Fruit fly (Drosophila melanogaster) whole organism, embryonic: ENCODE data around the gene Agpat3.

ENCODE experiments used
- B-H2 ChIP-seq: fragments of 200-800 bp; sonication (Bioruptor generic); optimal IDR thresholded peaks from 2 replicates; lab custom pipeline; 2018; ENCODE audit warnings: missing biosample characterization, mild to moderate bottlenecking, missing genetic modification characterization
- C15 ChIP-seq: fragments of 200-800 bp; sonication (Bioruptor generic); IDR thresholded peaks from 3 replicates; pipeline ENCODE4 v1.3.6; 2022; ENCODE audit warnings: missing biosample characterization, missing genetic modification characterization
- CG10209 ChIP-seq: fragments of 200-800 bp; sonication (Bioruptor generic); optimal IDR thresholded peaks from 3 replicates; lab custom pipeline; 2017; ENCODE audit warnings: missing biosample characterization, mild to moderate bottlenecking, missing genetic modification characterization, missing genetic modification reagents
- CG10543 ChIP-seq: fragments of 200-800 bp; sonication (Bioruptor generic); optimal IDR thresholded peaks from 3 replicates; lab custom pipeline; 2017; ENCODE audit warnings: missing biosample characterization, mild to moderate bottlenecking, missing genetic modification characterization, moderate library complexity
- CG10979 ChIP-seq: fragments of 200-800 bp; sonication (Bioruptor generic); optimal IDR thresholded peaks from 2 replicates; lab custom pipeline; 2018; ENCODE audit warnings: missing biosample characterization, mild to moderate bottlenecking, missing genetic modification characterization, moderate library complexity
- CG11695 ChIP-seq: fragments of 200-800 bp; sonication (Bioruptor generic); IDR thresholded peaks from 3 replicates; pipeline ENCODE4 v1.3.6; 2022; ENCODE audit warnings: missing biosample characterization, missing genetic modification characterization
- CG12769 ChIP-seq: fragments of 200-800 bp; sonication (Bioruptor generic); optimal IDR thresholded peaks from 2 replicates; lab custom pipeline; 2019; ENCODE audit warnings: missing biosample characterization, mild to moderate bottlenecking, missing genetic modification characterization, moderate library complexity
- CG13123 ChIP-seq: fragments of 200-800 bp; sonication (Bioruptor generic); optimal IDR thresholded peaks from 2 replicates; lab custom pipeline; 2016; ENCODE audit warnings: missing biosample characterization, missing genetic modification characterization
- CG13894 ChIP-seq: fragments of 200-800 bp; sonication (Bioruptor generic); optimal IDR thresholded peaks from 3 replicates; lab custom pipeline; 2018; ENCODE audit warnings: missing biosample characterization, mild to moderate bottlenecking, missing genetic modification characterization, moderate library complexity
- CG14667 ChIP-seq: fragments of 200-800 bp; sonication (Bioruptor generic); IDR thresholded peaks from 2 replicates; pipeline ENCODE4 v1.3.6; 2022; ENCODE audit warnings: missing biosample characterization, missing genetic modification characterization
- CG17361 ChIP-seq: fragments of 200-800 bp; sonication (Bioruptor generic); IDR thresholded peaks from 3 replicates; pipeline ENCODE4 v1.3.6; 2022; ENCODE audit warnings: missing biosample characterization, missing genetic modification characterization
- CG17802 ChIP-seq: fragments of 200-800 bp; sonication (Bioruptor generic); optimal IDR thresholded peaks from 2 replicates; lab custom pipeline; 2018; ENCODE audit warnings: missing biosample characterization, mild to moderate bottlenecking, missing genetic modification characterization, moderate library complexity
- CG18262 ChIP-seq: fragments of 200-800 bp; optimal IDR thresholded peaks from 3 replicates; lab custom pipeline; 2019; ENCODE audit warnings: missing biosample characterization, mild to moderate bottlenecking, missing genetic modification characterization, moderate library complexity
- CG30403 ChIP-seq: fragments of 200-800 bp; sonication (Bioruptor generic); optimal IDR thresholded peaks from 3 replicates; lab custom pipeline; 2016; ENCODE audit warnings: missing biosample characterization, missing genetic modification characterization
- CG3847 ChIP-seq: fragments of 200-800 bp; sonication (Bioruptor generic); IDR thresholded peaks from 2 replicates; pipeline ENCODE4 v1.3.6; 2022; ENCODE audit warnings: missing biosample characterization, missing genetic modification characterization
- CG4360 ChIP-seq: fragments of 200-800 bp; sonication (Bioruptor generic); IDR thresholded peaks from 2 replicates; pipeline ENCODE4 v1.3.6; 2022; ENCODE audit warnings: missing biosample characterization, missing genetic modification characterization
- CG8924 ChIP-seq: fragments of 200-800 bp; optimal IDR thresholded peaks from 3 replicates; lab custom pipeline; 2019; ENCODE audit warnings: missing biosample characterization, mild to moderate bottlenecking, missing genetic modification characterization, moderate library complexity
- CG9797 ChIP-seq: fragments of 200-800 bp; sonication (Bioruptor generic); optimal IDR thresholded peaks from 3 replicates; lab custom pipeline; 2018; ENCODE audit warnings: missing biosample characterization, mild to moderate bottlenecking, missing genetic modification characterization
- CG9817 ChIP-seq: fragments of 200-800 bp; sonication (Bioruptor generic); optimal IDR thresholded peaks from 2 replicates; lab custom pipeline; 2018; ENCODE audit warnings: missing biosample characterization, mild to moderate bottlenecking, missing genetic modification characterization, moderate library complexity
- CHES-1-like ChIP-seq: fragments of 200-800 bp; sonication (Bioruptor generic); optimal IDR thresholded peaks from 2 replicates; lab custom pipeline; 2016; ENCODE audit warnings: missing biosample characterization, missing genetic modification characterization
- CTCF ChIP-seq: fragments of 200-800 bp; sonication (Bioruptor generic); optimal IDR thresholded peaks from 2 replicates; lab custom pipeline; 2017; ENCODE audit warnings: missing biosample characterization, mild to moderate bottlenecking, missing genetic modification characterization, moderate library complexity
- D ChIP-seq, 2 experiments: fragments of 200-800 bp in 1 of 2; fragments of >200 bp in 1 of 2; sonication (Bioruptor generic) in 1 of 2; optimal IDR thresholded peaks; 2 replicates in 1 of 2; 3 replicates in 1 of 2; lab custom pipeline; 2017; ENCODE audit warnings: mild to moderate bottlenecking in 1 of 2, missing biosample characterization in 1 of 2, missing genetic modification characterization in 1 of 2, missing genetic modification reagents in 1 of 2
- E2f1 ChIP-seq: fragments of 200-800 bp; sonication (Bioruptor generic); IDR thresholded peaks from 2 replicates; pipeline ENCODE4 v1.3.6; 2022; ENCODE audit warnings: missing biosample characterization, missing genetic modification characterization
- HmgZ ChIP-seq: fragments of 200-800 bp; sonication (Bioruptor generic); optimal IDR thresholded peaks from 2 replicates; lab custom pipeline; 2018; ENCODE audit warnings: missing biosample characterization, mild to moderate bottlenecking, missing genetic modification characterization
- Hr78 ChIP-seq, 2 experiments: fragments of 200-800 bp in 1 of 2; fragments of >200 bp in 1 of 2; sonication (Bioruptor generic) in 1 of 2; optimal IDR thresholded peaks; 2 replicates each; lab custom pipeline; 2017 to 2019; ENCODE audit warnings: missing biosample characterization in 2 of 2, missing genetic modification characterization in 2 of 2, mild to moderate bottlenecking in 1 of 2, moderate library complexity in 1 of 2
- MESR4 ChIP-seq: fragments of 200-800 bp; sonication (Bioruptor generic); optimal IDR thresholded peaks from 2 replicates; lab custom pipeline; 2018; ENCODE audit warnings: missing biosample characterization, mild to moderate bottlenecking, missing genetic modification characterization, moderate library complexity
- Mes4 ChIP-seq: fragments of 200-800 bp; sonication (Bioruptor generic); optimal IDR thresholded peaks from 2 replicates; lab custom pipeline; 2016; ENCODE audit warnings: missing biosample characterization, missing genetic modification characterization
- Mrtf ChIP-seq: fragments of 200-800 bp; sonication (Bioruptor generic); IDR thresholded peaks from 3 replicates; pipeline ENCODE4 v1.3.6; 2022; ENCODE audit warnings: missing biosample characterization, missing genetic modification characterization
- NC2β ChIP-seq: fragments of 200-800 bp; sonication (Bioruptor generic); optimal IDR thresholded peaks from 2 replicates; lab custom pipeline; 2016; ENCODE audit warnings: missing biosample characterization, missing genetic modification characterization
- NK7.1 ChIP-seq: fragments of 200-800 bp; sonication (Bioruptor generic); optimal IDR thresholded peaks from 3 replicates; lab custom pipeline; 2016; ENCODE audit warnings: missing biosample characterization, missing genetic modification characterization
- Oaz ChIP-seq: fragments of 200-800 bp; sonication (Bioruptor generic); IDR thresholded peaks from 2 replicates; pipeline ENCODE4 v1.3.6; 2022; ENCODE audit warnings: missing biosample characterization, missing genetic modification characterization
- Oli ChIP-seq: fragments of 200-800 bp; sonication (Bioruptor generic); optimal IDR thresholded peaks from 2 replicates; lab custom pipeline; 2018; ENCODE audit warnings: missing biosample characterization, mild to moderate bottlenecking, missing genetic modification characterization, moderate library complexity
- Poxn ChIP-seq: fragments of 200-800 bp; sonication (Bioruptor generic); IDR thresholded peaks from 2 replicates; pipeline ENCODE4 v1.3.6; 2022; ENCODE audit warnings: missing biosample characterization, missing genetic modification characterization
- Xbp1 ChIP-seq: fragments of 200-800 bp; sonication (Bioruptor generic); optimal IDR thresholded peaks from 3 replicates; lab custom pipeline; 2016; ENCODE audit warnings: missing biosample characterization, mild to moderate bottlenecking, missing genetic modification characterization
- dm ChIP-seq: fragments of 200-800 bp; sonication (Bioruptor generic); optimal IDR thresholded peaks from 3 replicates; lab custom pipeline; 2016; ENCODE audit warnings: missing biosample characterization, missing genetic modification characterization
- en ChIP-seq: fragments of 200-800 bp; sonication (Bioruptor generic); optimal IDR thresholded peaks from 2 replicates; lab custom pipeline; 2016; ENCODE audit warnings: missing biosample characterization, missing genetic modification characterization
- exex ChIP-seq: fragments of 200-800 bp; sonication (Bioruptor generic); optimal IDR thresholded peaks from 4 replicates; lab custom pipeline; 2018; ENCODE audit warnings: missing biosample characterization, mild to moderate bottlenecking, missing genetic modification characterization, moderate library complexity
- fd102C ChIP-seq: fragments of 200-800 bp; sonication (Bioruptor generic); optimal IDR thresholded peaks from 2 replicates; lab custom pipeline; 2018; ENCODE audit warnings: missing biosample characterization, mild to moderate bottlenecking, missing genetic modification characterization, moderate library complexity
- gfzf ChIP-seq: fragments of 200-800 bp; sonication (Bioruptor generic); optimal IDR thresholded peaks from 2 replicates; lab custom pipeline; 2016; ENCODE audit warnings: missing biosample characterization, mild to moderate bottlenecking, missing genetic modification characterization, moderate library complexity
- hb ChIP-seq: fragments of 200-800 bp; sonication (Bioruptor generic); IDR thresholded peaks from 3 replicates; pipeline ENCODE4 v1.3.6; 2022; ENCODE audit warnings: missing biosample characterization, missing genetic modification characterization; ENCODE audit not compliant: partially characterized antibody
- insv ChIP-seq, 2 experiments: fragments of 200-800 bp; sonication (Bioruptor generic); optimal IDR thresholded peaks; 3 replicates each; lab custom pipeline; 2016 to 2018; ENCODE audit warnings: missing biosample characterization in 2 of 2, missing genetic modification characterization in 2 of 2
- kah ChIP-seq: fragments of 200-800 bp; sonication (Bioruptor generic); optimal IDR thresholded peaks from 2 replicates; lab custom pipeline; 2018; ENCODE audit warnings: missing biosample characterization, mild to moderate bottlenecking, missing genetic modification characterization
- mam ChIP-seq: fragments of 200-800 bp; sonication (Bioruptor generic); optimal IDR thresholded peaks from 3 replicates; lab custom pipeline; 2016; ENCODE audit warnings: missing biosample characterization, missing genetic modification characterization
- pita ChIP-seq: fragments of 200-800 bp; sonication (Bioruptor generic); optimal IDR thresholded peaks from 2 replicates; lab custom pipeline; 2017; ENCODE audit warnings: missing biosample characterization, mild to moderate bottlenecking, missing genetic modification characterization
- sc ChIP-seq, 3 experiments: fragments of >200 bp in 2 of 3; fragments of 200-800 bp in 1 of 3; sonication (Bioruptor generic) in 1 of 3; optimal IDR thresholded peaks; 2 replicates in 2 of 3; 3 replicates in 1 of 3; lab custom pipeline; 2017; ENCODE audit warnings: mild to moderate bottlenecking in 1 of 3, missing biosample characterization in 1 of 3, missing genetic modification characterization in 1 of 3, missing genetic modification reagents in 1 of 3
- sens ChIP-seq: fragments of 200-800 bp; sonication (Bioruptor generic); peaks from one replicate; lab custom pipeline; 2016; ENCODE audit warnings: missing biosample characterization, missing genetic modification characterization
- tll ChIP-seq, 2 experiments: fragments of 200-800 bp in 1 of 2; fragments of >200 bp in 1 of 2; sonication (Bioruptor generic) in 1 of 2; optimal IDR thresholded peaks; 2 replicates each; lab custom pipeline; 2017 to 2019; ENCODE audit warnings: missing biosample characterization in 2 of 2, missing genetic modification characterization in 2 of 2, mild to moderate bottlenecking in 1 of 2, moderate library complexity in 1 of 2
- trh ChIP-seq: fragments of 200-800 bp; sonication (Bioruptor generic); optimal IDR thresholded peaks from 2 replicates; lab custom pipeline; 2016; ENCODE audit warnings: missing biosample characterization, missing genetic modification characterization
- zf30C ChIP-seq: fragments of 200-800 bp; sonication (Bioruptor generic); optimal IDR thresholded peaks from 3 replicates; lab custom pipeline; 2018; ENCODE audit warnings: missing biosample characterization, mild to moderate bottlenecking, missing genetic modification characterization

Agpat3 gene

dm6 chr3L:16380770-16381169, 5.0 kb downstream of the Agpat3 start (continued):
- TF ChIP-seq Xbp1 (GFP tag; lab: Kevin White, UChicago): peak; percentile 71
- no peak for TF ChIP-seq zf30C (GFP tag; lab: Kevin White, UChicago)
- no peak for TF ChIP-seq gfzf (GFP tag; lab: Kevin White, UChicago)
- TF ChIP-seq D (optimal IDR thresholded peaks at IDR 0.05; lab: Kevin White, UChicago): no peak
- peak; percentile 58 for TF ChIP-seq D (GFP tag; optimal IDR thresholded peaks at IDR 0.05; lab: Kevin White, UChicago)
- TF ChIP-seq sc (optimal IDR thresholded peaks at IDR 0.05; lab: Kevin White, UChicago): no peak
- no peak for TF ChIP-seq sc (GFP tag; optimal IDR thresholded peaks at IDR 0.05; lab: Kevin White, UChicago)
- TF ChIP-seq Mes4: no peak
- TF ChIP-seq CG13894 (tag; lab: Kevin White, UChicago): peak; percentile 38
- TF ChIP-seq sens (GFP tag; lab: Kevin White, UChicago): peak; percentile 90
- no peak for TF ChIP-seq CG13123
- peak; percentile 62 for TF ChIP-seq B-H2 (GFP tag; lab: Kevin White, UChicago)
- peak; percentile 86 for TF ChIP-seq CG12769 (tag; lab: Kevin White, UChicago)
- TF ChIP-seq pita (GFP tag; lab: Kevin White, UChicago): no peak
- peak; percentile 33 for TF ChIP-seq NK7.1
- peak; percentile 63 for TF ChIP-seq mam (GFP tag; lab: Kevin White, UChicago)
- TF ChIP-seq Poxn (GFP tag; lab: Robert Waterston, UW): peak; percentile 29; the same call in 1 of the 2 replicates
- no peak for TF ChIP-seq insv (GFP tag; optimal IDR thresholded peaks at IDR 0.05; lab: Kevin White, UChicago)
- TF ChIP-seq CG17361 (GFP tag; lab: Robert Waterston, UW): peak; percentile 64; the same call in 2 of the 3 replicates
- peak; percentile 50; the same call in 1 of the 2 replicates for TF ChIP-seq CG3847 (GFP tag; lab: Robert Waterston, UW)
- 0 out of 3 replicates have a peak, but pooled peaks have one; percentile 44 for TF ChIP-seq CG11695 (GFP tag; lab: Robert Waterston, UW)
- TF ChIP-seq CG9817: peak; percentile 78
- TF ChIP-seq CG10209 (GFP tag; lab: Kevin White, UChicago): peak; percentile 56
- TF ChIP-seq Oli: peak; percentile 72
- peak in 1 of 2 experiments; percentile 41 for TF ChIP-seq Hr78 (GFP tag; optimal IDR thresholded peaks at IDR 0.05; lab: Kevin White, UChicago)
- no peak for TF ChIP-seq fd102C (GFP tag; lab: Kevin White, UChicago)
- no peak for TF ChIP-seq C15
- no peak for TF ChIP-seq CG4360 (GFP tag; lab: Robert Waterston, UW)
- peak; percentile 50; the same call in 1 of the 3 replicates for TF ChIP-seq Mrtf
- no peak for TF ChIP-seq exex (tag; lab: Kevin White, UChicago)
- TF ChIP-seq hb (GFP tag; lab: Robert Waterston, UW): no peak
- TF ChIP-seq CG17802 (tag; lab: Kevin White, UChicago): peak; percentile 11
- TF ChIP-seq CTCF (GFP tag; lab: Kevin White, UChicago): no peak
- TF ChIP-seq Oaz (GFP tag; lab: Robert Waterston, UW): peak; percentile 27; the same call in 1 of the 2 replicates
- peak; percentile 70 for TF ChIP-seq HmgZ (tag; lab: Kevin White, UChicago)
- peak; percentile 71 for TF ChIP-seq CG8924 (tag; lab: Kevin White, UChicago)
- peak; percentile 64 for TF ChIP-seq CG18262
- peak; percentile 16 for TF ChIP-seq kah
- TF ChIP-seq CG14667 (GFP tag; lab: Robert Waterston, UW): peak; percentile 44; the same call in 1 of the 2 replicates
- TF ChIP-seq CG30403 (GFP tag; lab: Kevin White, UChicago): peak; percentile 71
- TF ChIP-seq dm (GFP tag; lab: Kevin White, UChicago): peak; percentile 57
- TF ChIP-seq trh (GFP tag; lab: Kevin White, UChicago): no peak
- TF ChIP-seq CG10979 (tag; lab: Kevin White, UChicago): peak; percentile 67
- peak; percentile 50 for TF ChIP-seq CHES-1-like
- peak; percentile 21 for TF ChIP-seq en
- TF ChIP-seq CG10543 (GFP tag; lab: Kevin White, UChicago): peak; percentile 74
- no peak for TF ChIP-seq E2f1 (GFP tag; lab: Robert Waterston, UW)
- TF ChIP-seq tll (GFP tag; optimal IDR thresholded peaks at IDR 0.05; lab: Kevin White, UChicago): no peak
- TF ChIP-seq CG9797 (GFP tag; lab: Kevin White, UChicago): no peak
- TF ChIP-seq MESR4: no peak
- peak; percentile 14 for TF ChIP-seq NC2β (GFP tag; lab: Kevin White, UChicago)
